Fruit fly (Drosophila melanogaster) whole organism, wandering third instar larva: ENCODE measurements around the gene CG31087.

ENCODE experiments used
- Abd-B ChIP-seq: fragments of >200 bp; optimal IDR thresholded peaks from 2 replicates; lab custom pipeline; 2017; ENCODE audit warnings: missing biosample characterization, missing genetic modification characterization
- CG32264 ChIP-seq: fragments of 200-800 bp; sonication (Bioruptor generic); optimal IDR thresholded peaks from 2 replicates; lab custom pipeline; 2016; ENCODE audit warnings: missing biosample characterization, missing genetic modification characterization
- Hnf4 ChIP-seq: fragments of 200-800 bp; sonication (Bioruptor generic); optimal IDR thresholded peaks from 2 replicates; lab custom pipeline; 2016; ENCODE audit warnings: missing biosample characterization, mild to moderate bottlenecking, missing genetic modification characterization
- Myc ChIP-seq: fragments of >200 bp; optimal IDR thresholded peaks from 2 replicates; lab custom pipeline; 2017
- br ChIP-seq: fragments of 200-800 bp; sonication (Bioruptor generic); optimal IDR thresholded peaks from 2 replicates; lab custom pipeline; 2016; ENCODE audit warnings: missing biosample characterization, missing genetic modification characterization
- lola ChIP-seq: fragments of >200 bp; optimal IDR thresholded peaks from 2 replicates; lab custom pipeline; 2017; ENCODE audit warnings: missing biosample characterization, missing genetic modification characterization
- sv ChIP-seq: fragments of 200-800 bp; sonication (Bioruptor generic); optimal IDR thresholded peaks from 3 replicates; lab custom pipeline; 2016; ENCODE audit warnings: missing biosample characterization, missing genetic modification characterization
- tai ChIP-seq: sonication (Bioruptor generic); optimal IDR thresholded peaks from 2 replicates; lab custom pipeline; 2016; ENCODE audit warnings: missing biosample characterization, missing genetic modification characterization
- woc ChIP-seq: sonication (Bioruptor generic); optimal IDR thresholded peaks from 2 replicates; lab custom pipeline; 2016; ENCODE audit warnings: missing biosample characterization, mild to moderate bottlenecking, missing genetic modification characterization

DNA sequence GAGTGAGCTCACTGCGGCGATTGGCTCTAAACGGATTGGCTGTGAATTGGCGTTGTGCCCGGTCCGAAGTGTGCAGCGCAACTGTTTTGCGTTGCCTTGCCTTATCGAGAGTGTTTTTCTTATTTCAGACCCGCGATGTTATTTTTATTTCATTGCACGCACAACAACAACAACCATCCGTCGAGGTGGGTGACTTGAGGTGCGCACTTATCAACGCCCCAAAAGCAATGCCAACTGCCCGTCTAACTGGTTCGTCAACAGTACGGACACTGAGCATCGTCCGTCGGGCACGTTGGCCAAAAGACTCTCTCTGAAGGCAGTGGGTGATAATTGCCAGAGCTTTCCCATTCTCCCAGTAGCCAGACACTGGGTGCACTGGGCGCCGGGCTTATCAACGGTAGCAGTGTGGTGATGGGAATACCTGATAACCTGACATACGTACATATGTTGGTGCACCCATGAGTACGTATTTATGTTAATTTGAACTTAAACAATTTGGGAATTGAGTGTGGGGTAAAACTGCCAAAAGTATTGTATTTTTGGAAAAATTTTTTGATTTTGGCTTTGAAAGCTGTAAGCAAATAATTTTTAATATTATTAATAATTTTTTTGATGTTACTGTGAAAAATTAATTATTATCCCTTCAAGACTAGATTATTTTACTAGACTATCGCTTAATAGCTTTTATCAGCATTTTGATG lies 18.2 kb downstream of the CG31087 start, which contains the start of gene CG31102:
- peak; percentile 14 for TF ChIP-seq br (GFP tag; lab: Kevin White, UChicago)
- TF ChIP-seq Myc: no peak
- no peak for TF ChIP-seq tai (GFP tag; lab: Kevin White, UChicago)
- TF ChIP-seq sv (GFP tag; lab: Kevin White, UChicago): no peak
- TF ChIP-seq lola (GFP tag; lab: Kevin White, UChicago): no peak
- no peak for TF ChIP-seq Abd-B (GFP tag; lab: Kevin White, UChicago)
- TF ChIP-seq CG32264 (GFP tag; lab: Kevin White, UChicago): no peak
- TF ChIP-seq Hnf4 (GFP tag; lab: Kevin White, UChicago): peak; percentile 40
- TF ChIP-seq woc: no peak
